Worm (Caenorhabditis elegans) whole organism, L1 larva: ENCODE data around the gene srbc-3.

ENCODE experiments used
- C04F5.9 ChIP-seq: sonication (generic microtip); optimal IDR thresholded peaks from 2 replicates; lab custom pipeline; 2016; ENCODE audit warnings: missing genetic modification characterization, missing compliant biosample characterization
- Y116A8C.19 ChIP-seq: sonication (generic microtip); optimal IDR thresholded peaks from 2 replicates; lab custom pipeline; 2016; ENCODE audit warnings: missing compliant biosample characterization, missing genetic modification characterization, borderline replicate concordance
- aly-2 ChIP-seq: fragments of 150-350 bp; optimal IDR thresholded peaks from 2 replicates; lab custom pipeline; 2014; ENCODE audit warnings: missing biosample characterization, missing genetic modification characterization
- ceh-63 ChIP-seq: fragments of 200-800 bp; sonication (Bioruptor generic); optimal IDR thresholded peaks from 2 replicates; lab custom pipeline; 2018; ENCODE audit warnings: mild to moderate bottlenecking, missing genetic modification characterization, missing compliant biosample characterization
- dpl-1 ChIP-seq, 3 experiments: fragments of 150-350 bp in 2 of 3; sonication (generic microtip) in 1 of 3; optimal IDR thresholded peaks; 2 replicates each; lab custom pipeline; 2014 to 2017; ENCODE audit warnings: missing biosample characterization in 3 of 3, missing genetic modification characterization in 3 of 3, missing genetic modification reagents in 3 of 3
- egl-27 ChIP-seq, 2 experiments: fragments of 150-350 bp in 1 of 2; sonication (generic microtip); optimal IDR thresholded peaks; 3 replicates each; lab custom pipeline; 2017 to 2018; ENCODE audit warnings: missing biosample characterization in 2 of 2, missing genetic modification characterization in 2 of 2, missing genetic modification reagents in 2 of 2
- fos-1 ChIP-seq: fragments of 150-350 bp; optimal IDR thresholded peaks from 2 replicates; lab custom pipeline; 2014; ENCODE audit warnings: missing biosample characterization, missing genetic modification characterization
- isw-1 ChIP-seq: fragments of 200-800 bp; sonication (Bioruptor generic); IDR thresholded peaks from 2 replicates; pipeline ENCODE4 v1.3.6; 2022; ENCODE audit warnings: missing genetic modification characterization, missing compliant biosample characterization
- jun-1 ChIP-seq: fragments of 150-350 bp; optimal IDR thresholded peaks from 2 replicates; lab custom pipeline; 2014; ENCODE audit warnings: missing biosample characterization, missing genetic modification reagents, missing genetic modification characterization
- lin-14 ChIP-seq: fragments of 200-800 bp; sonication (Bioruptor generic); optimal IDR thresholded peaks from 2 replicates; lab custom pipeline; 2018; ENCODE audit warnings: mild to moderate bottlenecking, missing genetic modification characterization, moderate library complexity, missing compliant biosample characterization
- lin-35 ChIP-seq, 2 experiments: fragments of 150-350 bp; optimal IDR thresholded peaks; 2 replicates each; lab custom pipeline; 2014; ENCODE audit warnings: missing biosample characterization in 2 of 2, missing genetic modification characterization in 2 of 2, missing genetic modification reagents in 2 of 2
- lin-39 ChIP-seq: fragments of 150-350 bp; optimal IDR thresholded peaks from 2 replicates; lab custom pipeline; 2014; ENCODE audit warnings: missing biosample characterization, missing genetic modification reagents, missing genetic modification characterization
- lsy-2 ChIP-seq, 2 experiments: fragments of 150-350 bp; optimal IDR thresholded peaks; 2 replicates each; lab custom pipeline; 2014; ENCODE audit warnings: missing biosample characterization in 2 of 2, missing genetic modification characterization in 2 of 2
- mdl-1 ChIP-seq, 2 experiments: fragments of 150-350 bp; optimal IDR thresholded peaks; 2 replicates each; lab custom pipeline; 2014 to 2017; ENCODE audit warnings: missing biosample characterization in 2 of 2, missing genetic modification characterization in 2 of 2, inconsistent platforms in 1 of 2
- mef-2 ChIP-seq: fragments of 150-350 bp; optimal IDR thresholded peaks from 2 replicates; lab custom pipeline; 2014; ENCODE audit warnings: missing biosample characterization, missing genetic modification characterization
- mep-1 ChIP-seq: fragments of 150-350 bp; optimal IDR thresholded peaks from 2 replicates; lab custom pipeline; 2014; ENCODE audit warnings: missing biosample characterization, missing genetic modification characterization
- nhr-12 ChIP-seq: sonication (generic microtip); optimal IDR thresholded peaks from 2 replicates; lab custom pipeline; 2017; ENCODE audit warnings: missing biosample characterization, missing genetic modification characterization
- nhr-19 ChIP-seq: fragments of 200-800 bp; sonication (Bioruptor generic); conservative IDR thresholded peaks from 2 replicates; pipeline ENCODE4 v1.3.6; 2022; ENCODE audit warnings: missing genetic modification characterization, missing compliant biosample characterization
- nhr-20 ChIP-seq: sonication (generic microtip); optimal IDR thresholded peaks from 2 replicates; lab custom pipeline; 2016; ENCODE audit warnings: mild to moderate bottlenecking, missing genetic modification characterization, missing compliant biosample characterization
- nhr-237 ChIP-seq: fragments of 150-350 bp; optimal IDR thresholded peaks from 2 replicates; lab custom pipeline; 2014; ENCODE audit warnings: missing biosample characterization, missing genetic modification characterization
- nhr-71 ChIP-seq: sonication (generic microtip); optimal IDR thresholded peaks from 2 replicates; lab custom pipeline; 2016; ENCODE audit warnings: mild to moderate bottlenecking, missing genetic modification characterization, moderate library complexity, missing compliant biosample characterization
- nhr-77 ChIP-seq: fragments of 150-350 bp; optimal IDR thresholded peaks from 2 replicates; lab custom pipeline; 2014; ENCODE audit warnings: missing biosample characterization, missing genetic modification characterization
- nhr-90 ChIP-seq: sonication (generic microtip); optimal IDR thresholded peaks from 2 replicates; lab custom pipeline; 2016; ENCODE audit warnings: mild to moderate bottlenecking, missing genetic modification characterization, missing compliant biosample characterization; ENCODE audit not compliant: poor library complexity
- rnt-1 ChIP-seq: sonication (generic microtip); optimal IDR thresholded peaks from 2 replicates; lab custom pipeline; 2016; ENCODE audit warnings: mild to moderate bottlenecking, missing genetic modification characterization, moderate library complexity, missing compliant biosample characterization
- snpc-4 ChIP-seq: fragments of 150-350 bp; optimal IDR thresholded peaks from 2 replicates; lab custom pipeline; 2014; ENCODE audit warnings: missing biosample characterization, missing genetic modification characterization
- snu-23 ChIP-seq: sonication (generic microtip); optimal IDR thresholded peaks from 2 replicates; lab custom pipeline; 2016; ENCODE audit warnings: missing genetic modification characterization, missing compliant biosample characterization
- sox-4 ChIP-seq: sonication (generic microtip); optimal IDR thresholded peaks from 2 replicates; lab custom pipeline; 2016; ENCODE audit warnings: missing genetic modification characterization, missing compliant biosample characterization
- swsn-7 ChIP-seq: sonication (generic microtip); optimal IDR thresholded peaks from 2 replicates; lab custom pipeline; 2016; ENCODE audit warnings: missing genetic modification characterization, missing compliant biosample characterization
- tbx-2 ChIP-seq: sonication (generic microtip); optimal IDR thresholded peaks from 2 replicates; lab custom pipeline; 2016; ENCODE audit warnings: missing genetic modification characterization, missing compliant biosample characterization
- unc-130 ChIP-seq: fragments of 150-350 bp; optimal IDR thresholded peaks from 2 replicates; lab custom pipeline; 2017; ENCODE audit warnings: missing biosample characterization, missing genetic modification characterization, inconsistent platforms
- unc-30 ChIP-seq: sonication (generic microtip); optimal IDR thresholded peaks from 2 replicates; lab custom pipeline; 2017; ENCODE audit warnings: missing biosample characterization, missing genetic modification characterization
- unc-62 ChIP-seq: fragments of 150-350 bp; optimal IDR thresholded peaks from 2 replicates; lab custom pipeline; 2014; ENCODE audit warnings: missing biosample characterization, missing genetic modification reagents, missing genetic modification characterization
- unc-98 ChIP-seq: fragments of 200-800 bp; sonication (Bioruptor generic); IDR thresholded peaks from 2 replicates; pipeline ENCODE4 v1.3.6; 2022; ENCODE audit warnings: missing genetic modification characterization, missing compliant biosample characterization
- vab-15 ChIP-seq: sonication (generic microtip); optimal IDR thresholded peaks from 2 replicates; lab custom pipeline; 2017; ENCODE audit warnings: missing genotype, mild to moderate bottlenecking, missing genetic modification characterization, missing compliant biosample characterization
- zip-4 ChIP-seq: fragments of 200-800 bp; sonication (Bioruptor generic); optimal IDR thresholded peaks from 2 replicates; lab custom pipeline; 2018; ENCODE audit warnings: mild to moderate bottlenecking, missing genetic modification characterization, moderate library complexity, missing compliant biosample characterization
- ztf-11 ChIP-seq, 2 experiments: sonication (generic microtip); optimal IDR thresholded peaks; 2 replicates each; lab custom pipeline; 2016 to 2017; ENCODE audit warnings: missing genetic modification characterization in 2 of 2, missing biosample characterization in 1 of 2, missing compliant biosample characterization in 1 of 2

The srbc-3 gene

ce11 chrV:3346434-3347019 is 38.3 kb downstream of the srbc-3 start, which contains the start of gene fbxa-65 (continued):
- TF ChIP-seq zip-4 (GFP tag; lab: Kevin White, UChicago) (no peak), unc-98 (GFP tag; lab: Robert Waterston, UW) (no peak), mdl-1 (tag; optimal IDR thresholded peaks at IDR 0.05; lab: Kevin White, UChicago) (no peak), tbx-2 (tag; lab: Kevin White, UChicago) (no peak), nhr-71 (tag; lab: Kevin White, UChicago) (peak; percentile 19), swsn-7 (tag; lab: Kevin White, UChicago) (peak; percentile 3), isw-1 (GFP tag; lab: Robert Waterston, UW) (no peak), mef-2 (tag; lab: Kevin White, UChicago) (no peak), lin-35 (GFP tag; optimal IDR thresholded peaks at IDR 0.05; lab: Kevin White, UChicago) (peak in 1 of 2 experiments; percentile 20)

ce11 chrV:3347486-3347885 is 39.2 kb downstream of the srbc-3 start:
- TF ChIP-seq lsy-2 (tag; optimal IDR thresholded peaks at IDR 0.05; lab: Kevin White, UChicago) (no peak), nhr-19 (GFP tag; lab: Robert Waterston, UW) (peak; percentile 22; the same call in 1 of the 2 replicates), C04F5.9 (tag; lab: Kevin White, UChicago) (no peak), nhr-71 (tag; lab: Kevin White, UChicago) (peak; percentile 43), ztf-11 (tag; optimal IDR thresholded peaks at IDR 0.05; lab: Kevin White, UChicago) (no peak), rnt-1 (tag; lab: Kevin White, UChicago) (peak; percentile 57), snpc-4 (tag; lab: Kevin White, UChicago) (no peak), fos-1 (tag; lab: Kevin White, UChicago) (no peak), sox-4 (no peak), jun-1 (tag; lab: Kevin White, UChicago) (no peak), mep-1 (tag; lab: Kevin White, UChicago) (no peak), nhr-20 (peak; percentile 12), Y116A8C.19 (tag; lab: Kevin White, UChicago) (no peak), unc-30 (no peak), ceh-63 (GFP tag; lab: Kevin White, UChicago) (no peak), nhr-237 (tag; lab: Kevin White, UChicago) (no peak), lin-14 (peak; percentile 49)
- TF ChIP-seq, all 84 proteins: peak for 5

- TF ChIP-seq nhr-77 (no peak), lin-14 (peak; percentile 12)
Observed at ce11 chrV:3349877-3350276, 41.6 kb downstream of the srbc-3 start, which contains the start of gene C17B7.15. C17B7.15 (plus strand) TSS chrV:3350177.

- no peak for TF ChIP-seq nhr-20
- TF ChIP-seq nhr-71 (tag; lab: Kevin White, UChicago) = no peak
- no peak for TF ChIP-seq nhr-12 (tag; lab: Kevin White, UChicago)
- no peak for TF ChIP-seq nhr-77
- TF ChIP-seq unc-130 = no peak
- no peak for TF ChIP-seq swsn-7 (tag; lab: Kevin White, UChicago)
- no peak for TF ChIP-seq lin-39 (tag; lab: Kevin White, UChicago)
- no peak for TF ChIP-seq egl-27 (tag; optimal IDR thresholded peaks at IDR 0.05; lab: Kevin White, UChicago)
- TF ChIP-seq dpl-1 (GFP tag; optimal IDR thresholded peaks at IDR 0.05; lab: Kevin White, UChicago) = no peak
- no peak for TF ChIP-seq nhr-90 (tag; lab: Kevin White, UChicago)
- no peak for TF ChIP-seq rnt-1 (tag; lab: Kevin White, UChicago)
- no peak for TF ChIP-seq snu-23 (GFP tag; lab: Kevin White, UChicago)
- no peak for TF ChIP-seq Y116A8C.19 (tag; lab: Kevin White, UChicago)
- TF ChIP-seq mef-2 (tag; lab: Kevin White, UChicago) = no peak
- no peak for TF ChIP-seq unc-30
- no peak for TF ChIP-seq vab-15 (tag; lab: Kevin White, UChicago)
- no peak for TF ChIP-seq unc-62 (GFP tag; lab: Kevin White, UChicago)
- TF ChIP-seq ceh-63 (GFP tag; lab: Kevin White, UChicago) = no peak
- no peak for TF ChIP-seq aly-2 (tag; lab: Kevin White, UChicago)
Observed at ce11 chrV:3351266-3351665, 43.0 kb downstream of the srbc-3 start, which contains the start of gene str-63. str-63 (plus strand) TSS chrV:3351566.
